Worm (Caenorhabditis elegans): ENCODE data around the gene kmo-1.

kmo-1 gene

DNA sequence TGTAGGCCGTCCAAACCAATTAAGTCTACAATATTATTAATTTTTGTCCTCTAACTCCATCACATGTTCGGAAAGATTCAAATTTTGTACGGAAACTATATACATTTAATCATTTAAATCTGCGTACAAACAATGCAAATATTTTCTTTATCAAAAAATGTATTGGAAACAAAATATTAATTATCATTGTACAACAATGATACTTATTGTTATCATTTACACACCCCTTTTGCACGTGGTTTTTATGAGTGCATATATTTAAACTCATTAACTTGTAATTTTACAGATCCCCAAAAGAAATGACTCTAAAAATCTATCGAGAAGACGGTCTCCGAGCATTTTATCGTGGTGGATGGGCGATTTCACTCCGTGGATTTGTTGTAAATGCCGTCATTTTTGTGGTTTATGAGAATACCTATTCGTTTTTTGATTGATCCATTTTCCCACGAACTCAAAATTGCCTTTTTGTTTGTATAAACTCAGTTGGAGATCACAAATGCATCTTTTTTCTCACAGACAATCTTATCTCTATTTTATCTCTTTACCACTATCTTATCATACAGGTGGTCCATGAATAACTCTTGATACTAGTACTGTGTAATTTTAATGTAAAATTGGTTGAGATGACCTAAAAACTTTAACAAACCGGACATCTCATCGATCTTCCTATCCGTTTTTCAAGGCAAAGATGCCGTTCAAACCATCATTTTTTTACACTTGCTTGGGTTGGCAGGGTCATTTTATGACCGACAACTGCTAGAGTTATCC lies 15.7 kb upstream of the kmo-1 start:
- TF ChIP-seq attf-4 (tag; optimal IDR thresholded peaks at IDR 0.05) (no peak), saeg-2 (GFP tag; IDR thresholded peaks at IDR 0.05) (no peak), dmd-6 (GFP tag; IDR thresholded peaks at IDR 0.05) (no peak), ceh-32 (tag; optimal IDR thresholded peaks at IDR 0.05; ENCODE audit: poor library complexity) (no peak), nhr-237 (tag; optimal IDR thresholded peaks at IDR 0.05) (no peak), hif-1 (tag; optimal IDR thresholded peaks at IDR 0.05) (no peak), rbr-2 (tag; optimal IDR thresholded peaks at IDR 0.05) (no peak), hlh-11 (tag; optimal IDR thresholded peaks at IDR 0.05) (no peak), tra-1 (GFP tag; IDR thresholded peaks at IDR 0.05) (no peak), egl-43 (GFP tag; IDR thresholded peaks at IDR 0.05) (no peak), daf-12 (tag; optimal IDR thresholded peaks at IDR 0.05) (no peak), lin-39 (tag; optimal IDR thresholded peaks at IDR 0.05) (no peak)

DNA sequence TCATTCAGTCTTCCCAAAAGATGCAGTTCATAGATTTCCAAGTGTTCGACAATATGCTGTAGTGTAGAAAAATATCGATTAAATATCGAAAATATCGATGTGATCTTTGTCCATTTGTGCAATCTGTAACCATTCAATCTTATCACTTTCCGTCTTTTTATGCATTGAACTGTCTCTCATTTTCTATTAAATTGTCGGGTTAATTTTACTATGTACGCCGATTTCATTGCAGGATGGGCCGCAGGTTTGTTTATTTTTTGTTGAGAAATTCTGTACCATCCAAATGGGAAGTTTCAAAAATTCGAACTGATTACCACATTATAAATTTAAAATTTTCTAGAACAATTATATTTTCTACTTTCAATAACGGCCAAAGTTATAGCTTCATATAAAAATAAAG lies 13.9 kb upstream of the kmo-1 start, which contains the start of gene R07B7.8:
R07B7.8 (minus strand) TSS at position 101 of the 400 bp plus-strand sequence.
- TF ChIP-seq dmd-6 (GFP tag; IDR thresholded peaks at IDR 0.05): peak; percentile 25; the same call in 1 of the 2 replicates
- no peak for TF ChIP-seq unc-130 (GFP tag; optimal IDR thresholded peaks at IDR 0.05)

DNA sequence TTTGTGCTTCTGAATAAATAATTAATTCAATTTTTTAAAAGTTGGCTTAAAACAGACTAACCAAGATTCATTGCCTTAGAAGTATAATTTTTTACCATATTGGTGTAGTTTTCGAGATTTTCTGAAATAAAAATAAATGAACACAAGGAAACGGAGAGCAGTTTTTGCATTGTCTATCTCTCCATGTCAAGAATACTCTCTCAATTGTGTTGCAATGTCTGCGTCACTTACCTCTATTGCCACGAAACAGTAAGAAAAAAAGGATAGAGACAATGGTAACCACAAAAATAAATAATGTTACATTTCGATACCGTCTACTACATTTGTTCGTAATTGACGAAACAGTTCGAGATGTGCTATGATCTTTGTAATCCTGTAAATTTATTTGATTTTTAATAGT lies 12.6 kb upstream of the kmo-1 start, which contains the start of gene R07B7.10:
R07B7.10 (plus strand) TSS at position 285 of the 400 bp plus-strand sequence.
- TF ChIP-seq arid-1 (GFP tag; conservative IDR thresholded peaks at IDR 0.05) (no peak), nhr-28 (tag; optimal IDR thresholded peaks at IDR 0.05) (peak; percentile 18), dve-1 (tag; optimal IDR thresholded peaks at IDR 0.05; ENCODE audit: insufficient read depth) (peak; percentile 14), madf-9 (GFP tag; conservative IDR thresholded peaks at IDR 0.05) (no peak)

DNA sequence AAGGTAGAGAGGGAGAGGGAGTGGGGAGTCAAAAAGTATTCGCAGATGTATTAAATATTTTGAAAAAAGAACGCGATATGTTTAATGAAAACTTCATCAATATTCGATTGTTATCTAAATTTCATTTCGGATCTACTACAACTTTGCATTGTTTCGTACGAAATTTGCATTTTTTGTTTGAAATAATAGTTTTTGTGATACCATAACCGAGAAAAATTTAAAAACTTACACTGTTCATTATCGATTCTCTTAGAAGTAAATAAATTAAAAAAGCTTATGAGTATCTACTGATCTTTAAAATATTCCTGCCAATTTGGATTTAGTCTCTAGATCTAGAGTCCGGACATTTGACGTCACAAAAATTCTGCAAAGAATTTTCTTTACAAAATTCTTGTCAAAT lies 10.0 kb upstream of the kmo-1 start, which contains the start of gene R07B7.9:
R07B7.9 (minus strand) TSS at position 101 of the 400 bp plus-strand sequence.
- TF ChIP-seq attf-4 (tag; optimal IDR thresholded peaks at IDR 0.05): no peak

DNA sequence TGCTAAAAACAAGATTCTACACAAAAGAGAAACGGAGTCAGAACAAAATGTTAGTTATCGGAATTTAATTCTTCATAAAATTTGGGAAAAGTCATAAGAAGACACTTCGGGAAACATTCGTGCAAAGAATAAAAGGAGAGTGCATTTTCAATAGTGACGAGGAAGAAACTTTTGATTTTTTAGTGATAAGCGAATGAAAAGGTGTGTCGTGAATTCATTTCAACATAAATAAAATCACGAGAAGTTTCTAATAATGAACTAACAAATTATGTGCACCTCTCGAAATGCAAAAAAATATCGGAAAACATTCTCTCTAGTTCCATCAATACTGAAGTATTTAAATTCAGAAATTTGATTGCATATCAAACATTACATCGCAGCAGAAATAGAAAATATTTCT lies 5.7 kb upstream of the kmo-1 start:
- TF ChIP-seq nhr-28 (tag; optimal IDR thresholded peaks at IDR 0.05): peak; percentile 67
- TF ChIP-seq nhr-48 (tag; optimal IDR thresholded peaks at IDR 0.05): no peak
- TF ChIP-seq pqm-1 (tag; optimal IDR thresholded peaks at IDR 0.05): peak; percentile 60
- peak; percentile 51 for TF ChIP-seq dmd-6 (GFP tag; IDR thresholded peaks at IDR 0.05)
- no peak for TF ChIP-seq daf-16 (GFP tag; optimal IDR thresholded peaks at IDR 0.05)
- TF ChIP-seq daf-16 (tag; optimal IDR thresholded peaks at IDR 0.05): peak; percentile 73
- TF ChIP-seq dve-1 (tag; optimal IDR thresholded peaks at IDR 0.05; ENCODE audit: insufficient read depth): peak; percentile 26
- peak; percentile 41 for TF ChIP-seq nhr-77 (tag; optimal IDR thresholded peaks at IDR 0.05)
- no peak for TF ChIP-seq unc-130 (GFP tag; optimal IDR thresholded peaks at IDR 0.05)

DNA sequence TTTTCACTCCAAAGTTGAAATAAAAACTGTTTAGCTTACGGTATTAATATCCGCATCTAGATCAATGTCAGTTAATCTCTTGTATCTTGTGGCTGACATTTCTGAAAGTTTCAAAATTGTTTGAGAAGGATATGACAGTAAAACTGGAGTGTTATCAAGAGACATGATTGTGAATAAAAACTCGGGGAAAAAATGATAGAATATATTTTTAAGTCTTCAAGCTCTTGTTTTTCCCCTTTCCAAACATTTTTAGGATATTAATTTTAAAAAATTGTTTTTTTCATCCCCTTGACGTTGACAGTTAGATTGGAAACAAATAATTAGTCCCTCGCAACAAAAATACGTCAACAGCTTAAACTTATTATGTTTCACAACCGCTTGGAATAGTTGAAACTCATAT lies 4.6 kb upstream of the kmo-1 start, which contains the start of gene R07B7.6:
R07B7.6 (minus strand) TSS at position 101 of the 400 bp plus-strand sequence.
- TF ChIP-seq gei-8 (GFP tag; optimal IDR thresholded peaks at IDR 0.05) (no peak), madf-9 (GFP tag; conservative IDR thresholded peaks at IDR 0.05) (no peak), nhr-25 (tag; optimal IDR thresholded peaks at IDR 0.05; ENCODE audit: borderline replicate concordance, insufficient read depth) (no peak), nhr-76 (tag; optimal IDR thresholded peaks at IDR 0.05) (no peak), lin-29 (GFP tag; IDR thresholded peaks at IDR 0.05) (no peak), Y5F2A.4 (GFP tag; optimal IDR thresholded peaks at IDR 0.05) (no peak), pqm-1 (tag; optimal IDR thresholded peaks at IDR 0.05) (no peak), ceh-82 (tag; optimal IDR thresholded peaks at IDR 0.05) (no peak), nhr-6 (tag; optimal IDR thresholded peaks at IDR 0.05) (no peak), nhr-41 (GFP tag; IDR thresholded peaks at IDR 0.05) (no peak), dpl-1 (GFP tag; optimal IDR thresholded peaks at IDR 0.05) (no peak), hmg-1.1 (GFP tag; IDR thresholded peaks at IDR 0.05) (no peak), D1046.2 (GFP tag; IDR thresholded peaks at IDR 0.05) (no peak), T20F7.1 (GFP tag; optimal IDR thresholded peaks at IDR 0.05) (no peak)
